Worm (Caenorhabditis elegans) whole organism, L2 larva: ENCODE measurements around the gene dohh-1.

ENCODE experiments used
- C34F6.9 ChIP-seq: fragments of 150-350 bp; optimal IDR thresholded peaks from 2 replicates; lab custom pipeline; 2014; ENCODE audit warnings: missing biosample characterization, missing genetic modification characterization
- alr-1 ChIP-seq: fragments of 150-350 bp; optimal IDR thresholded peaks from 2 replicates; lab custom pipeline; 2014; ENCODE audit warnings: missing biosample characterization, missing genetic modification characterization
- ama-1 ChIP-seq: fragments of 150-350 bp; optimal IDR thresholded peaks from 2 replicates; lab custom pipeline; 2018; ENCODE audit warnings: inconsistent platforms
- ceh-82 ChIP-seq: fragments of 150-350 bp; optimal IDR thresholded peaks from 2 replicates; lab custom pipeline; 2014; ENCODE audit warnings: missing biosample characterization, missing genetic modification characterization
- fos-1 ChIP-seq: fragments of 150-350 bp; optimal IDR thresholded peaks from 2 replicates; lab custom pipeline; 2014; ENCODE audit warnings: missing biosample characterization, missing genetic modification characterization
- lin-11 ChIP-seq: fragments of 150-350 bp; sonication (generic microtip); optimal IDR thresholded peaks from 2 replicates; lab custom pipeline; 2014; ENCODE audit warnings: missing biosample characterization, missing genetic modification characterization, inconsistent platforms, mixed read lengths
- nhr-23 ChIP-seq: fragments of 150-350 bp; optimal IDR thresholded peaks from 2 replicates; lab custom pipeline; 2014; ENCODE audit warnings: missing biosample characterization, missing genetic modification reagents, missing genetic modification characterization
- nhr-6 ChIP-seq: fragments of 150-350 bp; optimal IDR thresholded peaks from 2 replicates; lab custom pipeline; 2014; ENCODE audit warnings: missing biosample characterization, missing genetic modification characterization
- nhr-77 ChIP-seq: fragments of 150-350 bp; optimal IDR thresholded peaks from 2 replicates; lab custom pipeline; 2014; ENCODE audit warnings: missing biosample characterization, missing genetic modification characterization
- ztf-11 ChIP-seq: sonication (generic microtip); optimal IDR thresholded peaks from 2 replicates; lab custom pipeline; 2017; ENCODE audit warnings: missing biosample characterization, missing genetic modification characterization

DNA sequence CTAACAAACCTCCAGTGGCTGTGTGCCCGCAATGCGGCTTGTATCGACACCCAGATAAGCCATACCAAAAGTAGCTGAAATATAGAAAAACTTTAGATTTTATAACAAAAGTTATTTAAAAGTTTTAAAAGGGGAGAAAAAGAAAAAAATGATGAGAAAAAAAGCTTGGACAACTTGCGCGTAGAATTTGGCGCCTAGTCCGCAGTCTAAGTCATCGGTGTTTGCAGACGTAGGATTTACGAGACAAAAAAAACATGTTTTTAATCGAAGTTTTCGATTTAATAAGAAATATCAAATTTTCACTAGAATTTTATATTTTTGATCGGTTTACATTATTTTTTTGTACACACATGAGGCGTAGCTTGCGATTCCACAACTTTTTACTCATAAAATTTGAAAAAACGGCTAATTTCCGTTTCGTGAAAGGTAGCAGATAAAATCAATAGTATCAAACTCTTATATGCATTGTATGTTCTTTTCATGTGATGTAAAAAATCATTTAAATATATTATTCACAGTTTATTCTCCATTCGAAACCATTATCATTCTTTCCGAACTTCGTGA, 37.8 kb upstream of the dohh-1 start, which contains the start of gene pro-1:
- no peak for TF ChIP-seq nhr-77 (tag; lab: Kevin White, UChicago)
- peak; percentile 97 for TF ChIP-seq ama-1
- no peak for TF ChIP-seq fos-1 (tag; lab: Kevin White, UChicago)
- no peak for TF ChIP-seq ztf-11 (tag; lab: Kevin White, UChicago)
- no peak for TF ChIP-seq alr-1 (tag; lab: Kevin White, UChicago)
- TF ChIP-seq C34F6.9 (tag; lab: Kevin White, UChicago) = peak; percentile 77
- TF ChIP-seq ceh-82 (tag; lab: Kevin White, UChicago) = no peak
- TF ChIP-seq lin-11 (tag; lab: Kevin White, UChicago) = no peak
- no peak for TF ChIP-seq nhr-23 (tag; lab: Kevin White, UChicago)
- peak; percentile 85 for TF ChIP-seq nhr-6 (tag; lab: Kevin White, UChicago)
